Fruit fly (Drosophila melanogaster) whole organism, pupa: ENCODE measurements around the gene CG43980.

Experiments used
- CG12605 ChIP-seq: fragments of 200-800 bp; sonication (Bioruptor generic); IDR thresholded peaks from 2 replicates; pipeline ENCODE4 v1.3.6; 2022; ENCODE audit warnings: missing biosample characterization, missing genetic modification characterization
- CG13204 ChIP-seq: fragments of 200-800 bp; sonication (Bioruptor generic); optimal IDR thresholded peaks from 2 replicates; lab custom pipeline; 2018; ENCODE audit warnings: missing biosample characterization, mild to moderate bottlenecking, missing genetic modification characterization, moderate library complexity
- CG14655 ChIP-seq: fragments of 200-800 bp; sonication (Bioruptor generic); optimal IDR thresholded peaks from 3 replicates; lab custom pipeline; 2017; ENCODE audit warnings: mild to moderate bottlenecking, missing biosample characterization, missing genetic modification reagents, missing genetic modification characterization
- CG17806 ChIP-seq: fragments of 200-800 bp; sonication (Bioruptor generic); optimal IDR thresholded peaks from 2 replicates; lab custom pipeline; 2018; ENCODE audit warnings: missing biosample characterization, mild to moderate bottlenecking, missing genetic modification characterization, moderate library complexity
- CG32121 ChIP-seq: fragments of 200-800 bp; sonication (Bioruptor generic); IDR thresholded peaks from 2 replicates; pipeline ENCODE4 v1.3.6; 2022; ENCODE audit warnings: missing biosample characterization, missing genetic modification characterization
- CG4496 ChIP-seq: fragments of 200-800 bp; sonication (Bioruptor generic); IDR thresholded peaks from 3 replicates; pipeline ENCODE4 v1.3.6; 2022; ENCODE audit warnings: missing biosample characterization, missing genetic modification characterization
- CG8159 ChIP-seq: fragments of 200-800 bp; sonication (Bioruptor generic); optimal IDR thresholded peaks from 3 replicates; lab custom pipeline; 2018; ENCODE audit warnings: missing biosample characterization, mild to moderate bottlenecking, missing genetic modification characterization, moderate library complexity
- CG8301 ChIP-seq: fragments of 200-800 bp; sonication (Bioruptor generic); optimal IDR thresholded peaks from 2 replicates; lab custom pipeline; 2018; ENCODE audit warnings: missing biosample characterization, mild to moderate bottlenecking, missing genetic modification characterization
- D1 ChIP-seq: fragments of 200-800 bp; sonication (Bioruptor generic); optimal IDR thresholded peaks from 2 replicates; lab custom pipeline; 2018; ENCODE audit warnings: missing biosample characterization, mild to moderate bottlenecking, missing genetic modification characterization, moderate library complexity
- Ets98B ChIP-seq: fragments of 200-800 bp; sonication (Bioruptor generic); IDR thresholded peaks from 2 replicates; pipeline ENCODE4 v1.3.6; 2022; ENCODE audit warnings: missing biosample characterization, missing genetic modification characterization
- Pif1A ChIP-seq: fragments of 200-800 bp; sonication (Bioruptor generic); optimal IDR thresholded peaks from 3 replicates; lab custom pipeline; 2016; ENCODE audit warnings: missing biosample characterization, missing genetic modification characterization
- Snoo ChIP-seq: fragments of 200-800 bp; sonication (Bioruptor generic); optimal IDR thresholded peaks from 3 replicates; lab custom pipeline; 2017; ENCODE audit warnings: missing biosample characterization, mild to moderate bottlenecking, missing genetic modification characterization, inconsistent platforms
- fd96Ca ChIP-seq: fragments of 200-800 bp; sonication (Bioruptor generic); IDR thresholded peaks from 3 replicates; pipeline ENCODE4 v1.3.6; 2022; ENCODE audit warnings: missing biosample characterization, missing genetic modification characterization
- rn ChIP-seq: fragments of 200-800 bp; sonication (Bioruptor generic); IDR thresholded peaks from 2 replicates; pipeline ENCODE4 v1.3.6; 2022; ENCODE audit warnings: missing biosample characterization, missing genetic modification characterization

dm6 chr3L:21709785-21710591, 65.2 kb downstream of the CG43980 start:
- TF ChIP-seq Snoo: peak; percentile 69
- peak; percentile 91 for TF ChIP-seq CG14655
- no peak for TF ChIP-seq CG32121 (GFP tag; lab: Robert Waterston, UW)
- no peak for TF ChIP-seq Ets98B (GFP tag; lab: Robert Waterston, UW)
- TF ChIP-seq CG8301 (tag; lab: Kevin White, UChicago): peak; percentile 80
- TF ChIP-seq CG4496: peak; percentile 12; the same call in 1 of the 3 replicates
- TF ChIP-seq D1 (tag; lab: Kevin White, UChicago): peak; percentile 89
- peak; percentile 92 for TF ChIP-seq CG8159 (tag; lab: Kevin White, UChicago)
- TF ChIP-seq rn (GFP tag; lab: Robert Waterston, UW): no peak
- no peak for TF ChIP-seq CG12605 (GFP tag; lab: Robert Waterston, UW)
- peak; percentile 55; the same call in 1 of the 3 replicates for TF ChIP-seq fd96Ca (GFP tag; lab: Robert Waterston, UW)
- TF ChIP-seq CG13204 (GFP tag; lab: Kevin White, UChicago): peak; percentile 64
- peak; percentile 82 for TF ChIP-seq CG17806 (tag; lab: Kevin White, UChicago)
- TF ChIP-seq Pif1A (GFP tag; lab: Kevin White, UChicago): peak; percentile 28
